Worm (Caenorhabditis elegans): ENCODE measurements around the gene C34F11.5.

- TF ChIP-seq dpff-1 (tag; optimal IDR thresholded peaks at IDR 0.05) (no peak), pha-4 (tag; optimal IDR thresholded peaks at IDR 0.05) (no peak), unc-62 (GFP tag; optimal IDR thresholded peaks at IDR 0.05) (no peak), egl-44 (GFP tag; IDR thresholded peaks at IDR 0.05) (no peak), ama-1 (optimal IDR thresholded peaks at IDR 0.05) (no peak), ama-1 (GFP tag; optimal IDR thresholded peaks at IDR 0.05) (no peak), K12H6.12 (tag; optimal IDR thresholded peaks at IDR 0.05) (no peak)
These were observed 38.1 kb upstream of the C34F11.5 start, which contains the start of gene srb-13 for ce11 chrII:5157525-5157924.
